Worm (Caenorhabditis elegans): ENCODE data around the gene glb-17.

Gene glb-17

DNA sequence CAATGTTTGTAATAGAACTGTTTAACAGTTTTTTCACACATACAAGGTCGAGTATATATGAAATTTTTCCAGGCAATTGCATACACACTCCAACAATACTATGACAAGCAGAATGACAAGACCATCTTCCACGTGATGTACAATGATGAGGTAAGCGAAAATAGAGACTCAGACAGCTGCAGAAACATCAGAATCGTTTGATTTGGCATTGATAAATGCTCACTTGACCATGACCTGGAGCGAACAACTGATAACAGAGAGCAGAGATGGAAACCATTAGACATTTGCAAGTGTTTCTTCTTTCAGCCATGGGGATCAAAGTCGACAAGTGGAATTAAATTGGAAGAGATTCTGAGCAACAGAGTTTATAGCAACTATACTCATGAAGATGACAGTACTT, 36.4 kb downstream of the glb-17 start:
- peak; percentile 81 for TF ChIP-seq elt-2 (tag; optimal IDR thresholded peaks at IDR 0.05)
- no peak for TF ChIP-seq rnt-1 (tag; optimal IDR thresholded peaks at IDR 0.05)
- TF ChIP-seq hlh-8 (tag; optimal IDR thresholded peaks at IDR 0.05) = no peak

DNA sequence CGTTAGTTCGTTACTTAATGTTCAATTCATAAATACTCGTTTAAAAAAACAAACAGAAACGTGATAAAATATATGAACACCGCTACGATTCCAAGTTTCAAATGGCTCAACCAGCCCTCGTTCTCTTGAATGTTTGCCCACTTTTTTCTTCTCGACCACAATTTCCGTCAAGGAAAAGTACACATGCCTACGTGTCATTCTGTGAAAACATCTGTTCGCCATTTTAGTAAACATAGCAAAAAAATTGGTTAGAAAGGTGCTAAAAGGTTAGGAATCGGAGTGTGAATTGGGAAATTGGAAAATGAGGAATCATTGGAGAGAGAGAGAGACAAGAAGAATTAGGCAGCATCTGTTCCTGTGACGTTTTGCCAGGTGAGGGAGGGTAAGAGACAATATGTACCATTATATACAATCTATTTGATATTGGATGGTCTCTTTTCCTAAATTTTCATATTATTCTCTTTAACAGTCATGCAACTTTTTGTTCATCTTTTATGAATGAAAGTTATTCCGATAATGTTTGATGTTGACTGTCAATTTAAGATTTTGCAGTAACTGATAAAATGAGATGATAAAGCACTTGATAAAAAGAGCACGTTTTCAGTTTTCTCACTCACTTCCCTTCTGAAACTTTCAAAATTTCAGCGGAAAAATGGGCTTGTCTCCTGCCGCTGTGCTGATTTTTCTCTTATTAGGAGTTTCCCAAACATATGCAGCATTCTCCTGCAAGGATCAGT, 37.4 kb downstream of the glb-17 start, which contains the start of gene nuc-1:
nuc-1 (plus strand) TSS at position 612 of the 737 bp plus-strand sequence.
- peak; percentile 16 for TF ChIP-seq elt-2 (tag; optimal IDR thresholded peaks at IDR 0.05)
- TF ChIP-seq ahr-1 (tag; optimal IDR thresholded peaks at IDR 0.05) = no peak

DNA sequence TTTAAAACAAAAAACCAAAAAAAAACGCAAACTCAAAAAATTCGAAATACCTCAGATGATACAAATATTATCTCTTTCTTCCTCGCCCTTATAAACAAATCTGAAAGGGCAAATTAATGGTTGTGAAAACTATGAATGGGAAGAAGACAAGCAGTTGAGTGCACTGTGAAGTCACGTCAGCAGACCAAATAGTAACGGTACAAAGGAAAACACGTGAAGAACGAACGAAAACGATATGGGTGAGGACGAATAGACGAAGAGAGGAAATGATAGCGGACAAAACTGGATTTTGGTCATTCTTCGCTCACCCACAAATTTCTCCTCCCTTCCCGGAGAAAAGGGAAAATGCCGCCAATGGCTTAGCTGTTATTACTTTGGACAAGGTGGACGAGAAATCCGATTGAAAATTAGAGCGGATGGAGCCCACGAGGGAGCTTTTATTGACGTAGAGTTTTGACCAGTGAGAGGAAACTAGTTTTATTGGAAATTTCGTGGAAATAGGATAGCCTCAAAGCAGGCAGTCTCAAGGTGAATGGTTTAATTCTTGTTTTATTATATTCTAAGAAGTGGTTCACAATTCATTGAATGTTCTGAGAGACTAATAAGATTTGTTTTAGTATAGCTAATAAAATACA, 39.2 kb downstream of the glb-17 start:
- no peak for TF ChIP-seq C38D4.7 (GFP tag; optimal IDR thresholded peaks at IDR 0.05)
- no peak for TF ChIP-seq ceh-14 (tag; optimal IDR thresholded peaks at IDR 0.05)
- no peak for TF ChIP-seq pag-3 (tag; optimal IDR thresholded peaks at IDR 0.05; ENCODE audit: borderline replicate concordance)
- no peak for TF ChIP-seq fkh-10 (GFP tag; optimal IDR thresholded peaks at IDR 0.05)
- no peak for TF ChIP-seq ztf-16 (tag; optimal IDR thresholded peaks at IDR 0.05)
- TF ChIP-seq pat-9 (tag; optimal IDR thresholded peaks at IDR 0.05) = no peak
- TF ChIP-seq nfya-1 (tag; optimal IDR thresholded peaks at IDR 0.05) = no peak
- TF ChIP-seq ceh-45 (GFP tag; IDR thresholded peaks at IDR 0.05) = no peak
- no peak for TF ChIP-seq zip-5 (tag; optimal IDR thresholded peaks at IDR 0.05)
- TF ChIP-seq ceh-22 (tag; optimal IDR thresholded peaks at IDR 0.05) = no peak

DNA sequence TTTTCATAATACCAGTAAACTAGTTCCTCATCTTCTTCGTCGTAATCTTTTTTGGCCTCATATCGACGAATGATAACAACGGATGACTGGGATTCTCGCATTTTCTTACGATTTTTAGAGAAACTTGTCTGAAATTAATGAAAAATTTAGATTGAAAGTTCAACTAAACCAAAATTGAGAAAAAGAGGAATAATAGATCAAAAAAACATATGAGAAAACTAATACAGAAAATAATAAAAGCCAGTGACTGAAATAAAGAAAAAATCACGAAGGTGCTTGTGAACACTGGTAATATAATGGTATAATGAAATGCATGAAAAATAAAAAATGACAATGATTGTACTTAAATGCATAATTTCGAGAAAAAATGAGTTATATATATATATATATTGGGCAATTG, 40.2 kb downstream of the glb-17 start, which contains the start of gene C07B5.8:
C07B5.8 (minus strand) TSS at position 101 of the 400 bp plus-strand sequence.
- TF ChIP-seq C08G9.2 (tag; optimal IDR thresholded peaks at IDR 0.05) = no peak
- no peak for TF ChIP-seq fax-1 (tag; optimal IDR thresholded peaks at IDR 0.05)

DNA sequence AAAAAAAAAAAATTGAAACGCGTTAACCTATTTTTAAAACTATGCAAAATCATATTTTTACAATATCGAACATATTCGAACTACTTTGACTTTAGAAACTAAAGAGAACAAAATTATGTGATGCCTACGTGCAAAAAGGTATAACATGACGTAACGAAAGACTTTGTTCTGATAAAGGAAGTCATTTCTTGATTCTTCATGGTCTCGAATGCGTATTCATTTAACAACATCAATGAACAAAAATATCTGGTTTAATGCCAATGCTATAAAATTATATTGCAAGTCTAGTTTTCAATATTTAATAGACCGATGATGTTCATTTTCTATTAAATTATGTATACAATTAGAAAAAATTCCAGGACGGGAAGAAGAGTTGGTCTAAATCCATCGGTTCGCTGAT, 40.8 kb downstream of the glb-17 start:
- no peak for TF ChIP-seq elt-4 (tag; optimal IDR thresholded peaks at IDR 0.05)
- no peak for TF ChIP-seq ceh-9 (tag; optimal IDR thresholded peaks at IDR 0.05)

DNA sequence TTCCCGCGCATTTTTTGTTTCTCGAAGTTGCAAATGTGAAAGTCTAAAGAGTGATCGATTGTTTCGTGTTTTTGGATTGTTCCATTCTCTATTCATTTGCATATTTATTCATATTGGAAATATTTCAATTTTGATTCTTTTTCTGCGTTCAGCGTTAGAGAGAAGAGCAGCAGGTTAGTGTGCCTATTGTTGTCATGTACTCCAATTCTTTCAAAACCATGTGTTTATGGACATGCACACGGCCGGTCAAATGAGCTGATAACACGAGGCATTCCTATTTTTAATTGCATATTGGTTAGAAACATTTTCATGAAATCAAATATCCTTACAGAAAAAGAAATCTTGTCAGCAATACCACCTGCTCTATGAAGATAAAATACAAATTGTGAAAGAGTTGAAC, 45.2 kb downstream of the glb-17 start:
- TF ChIP-seq fkh-6 (tag; optimal IDR thresholded peaks at IDR 0.05) (no peak), ceh-9 (tag; optimal IDR thresholded peaks at IDR 0.05) (no peak), ceh-30 (tag; optimal IDR thresholded peaks at IDR 0.05) (no peak), pqm-1 (tag; optimal IDR thresholded peaks at IDR 0.05) (no peak), ceh-48 (tag; optimal IDR thresholded peaks at IDR 0.05) (no peak)

DNA sequence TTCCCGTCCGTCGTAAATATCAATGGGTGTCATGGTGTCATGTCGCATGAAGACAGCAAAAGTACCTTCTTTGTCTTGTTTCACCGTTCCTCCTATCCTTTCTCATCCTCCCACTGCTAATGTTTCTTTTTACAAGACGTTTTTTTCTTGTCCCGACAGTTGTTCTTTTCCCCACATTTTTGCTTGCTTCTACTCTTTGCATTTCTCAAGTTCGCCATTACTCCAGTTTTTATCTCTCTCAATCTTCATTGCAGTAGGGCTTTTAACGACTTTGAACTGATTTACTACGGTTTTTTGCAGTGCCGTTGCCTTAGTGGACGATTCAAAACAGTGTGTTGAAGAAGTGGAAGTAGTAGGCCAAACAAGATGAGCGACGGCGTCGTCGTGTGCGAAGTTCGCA, 47.5 kb downstream of the glb-17 start, which contains the start of gene C07B5.4:
C07B5.4 (plus strand) TSS at position 301 of the 400 bp plus-strand sequence.
- TF ChIP-seq C08G9.2 (tag; optimal IDR thresholded peaks at IDR 0.05) = no peak
- no peak for TF ChIP-seq hlh-8 (tag; optimal IDR thresholded peaks at IDR 0.05)
- no peak for TF ChIP-seq sox-2 (GFP tag; IDR thresholded peaks at IDR 0.05)
- TF ChIP-seq odd-2 (tag; optimal IDR thresholded peaks at IDR 0.05) = no peak
- TF ChIP-seq fkh-10 (GFP tag; optimal IDR thresholded peaks at IDR 0.05) = no peak
- no peak for TF ChIP-seq che-1 (tag; optimal IDR thresholded peaks at IDR 0.05)
- TF ChIP-seq ceh-14 (tag; optimal IDR thresholded peaks at IDR 0.05) = no peak
- no peak for TF ChIP-seq tbx-7 (tag; optimal IDR thresholded peaks at IDR 0.05)

DNA sequence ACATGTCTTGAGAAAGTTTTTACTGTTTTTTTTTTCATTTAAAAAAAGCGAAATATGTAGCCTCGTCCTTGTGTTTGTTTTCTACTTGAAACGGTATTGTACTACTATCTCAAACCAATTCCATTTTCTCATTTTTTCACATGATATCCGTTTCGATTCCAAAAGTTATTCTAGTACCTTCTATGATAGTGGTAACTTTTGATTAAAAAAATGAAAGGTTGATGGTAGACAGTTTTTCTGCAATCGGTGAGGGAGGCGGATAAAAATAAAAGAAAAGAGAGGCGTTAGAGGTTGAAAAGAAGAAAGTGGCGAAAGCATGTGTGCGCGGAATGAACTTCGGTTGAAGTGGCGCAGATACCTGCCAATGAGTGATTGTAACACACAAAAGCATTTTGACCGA, 48.9 kb downstream of the glb-17 start:
- TF ChIP-seq unc-86 (tag; optimal IDR thresholded peaks at IDR 0.05) = no peak
- TF ChIP-seq ref-2 (tag; optimal IDR thresholded peaks at IDR 0.05) = no peak
- no peak for TF ChIP-seq nfya-1 (tag; optimal IDR thresholded peaks at IDR 0.05)
- TF ChIP-seq sox-2 (GFP tag; IDR thresholded peaks at IDR 0.05) = no peak
- TF ChIP-seq eyg-1 (tag; optimal IDR thresholded peaks at IDR 0.05) = no peak
- TF ChIP-seq ztf-16 (tag; optimal IDR thresholded peaks at IDR 0.05) = no peak
- no peak for TF ChIP-seq hlh-15 (tag; optimal IDR thresholded peaks at IDR 0.05)
- no peak for TF ChIP-seq F13H6.1 (tag; optimal IDR thresholded peaks at IDR 0.05)
- TF ChIP-seq ceh-24 (tag; optimal IDR thresholded peaks at IDR 0.05) = no peak
- no peak for TF ChIP-seq syd-9 (tag; optimal IDR thresholded peaks at IDR 0.05)
- TF ChIP-seq ceh-19 (GFP tag; optimal IDR thresholded peaks at IDR 0.05) = no peak
- no peak for TF ChIP-seq tbx-2 (tag; optimal IDR thresholded peaks at IDR 0.05)
- TF ChIP-seq fkh-10 (GFP tag; optimal IDR thresholded peaks at IDR 0.05) = no peak
- TF ChIP-seq che-1 (tag; optimal IDR thresholded peaks at IDR 0.05) = no peak
